Worm (Caenorhabditis elegans): Measurements from ENCODE around the gene hcp-3.

Gene hcp-3

ce11 chrIII:9629855-9630254 lies 13.6 kb upstream of the hcp-3 start, which contains the start of gene rpac-19 (continued):
- peak; percentile 47 for TF ChIP-seq lin-13 (GFP tag; optimal IDR thresholded peaks at IDR 0.05)
- no peak for TF ChIP-seq snpc-1.2 (GFP tag; IDR thresholded peaks at IDR 0.05)
- TF ChIP-seq vab-7 (GFP tag; IDR thresholded peaks at IDR 0.05) = 0 out of 2 replicates have a peak, but pooled peaks have one; percentile 37
- no peak for TF ChIP-seq nhr-237 (tag; optimal IDR thresholded peaks at IDR 0.05)
- peak; percentile 12 for TF ChIP-seq pqm-1 (tag; optimal IDR thresholded peaks at IDR 0.05)
- TF ChIP-seq lin-15B (tag; optimal IDR thresholded peaks at IDR 0.05) = no peak
- TF ChIP-seq pha-4 (GFP tag; IDR thresholded peaks at IDR 0.05) = peak; percentile 81
- TF ChIP-seq pha-4 (tag; optimal IDR thresholded peaks at IDR 0.05) = no peak
- TF ChIP-seq F44E2.7 (GFP tag; IDR thresholded peaks at IDR 0.05) = no peak
- peak; percentile 24 for TF ChIP-seq nhr-77 (tag; optimal IDR thresholded peaks at IDR 0.05)
- no peak for TF ChIP-seq tag-97 (GFP tag; IDR thresholded peaks at IDR 0.05)

- TF ChIP-seq nhr-11 (tag; optimal IDR thresholded peaks at IDR 0.05) (no peak), T20F7.1 (GFP tag; optimal IDR thresholded peaks at IDR 0.05) (no peak), skn-1 (tag; optimal IDR thresholded peaks at IDR 0.05) (no peak), nhr-6 (tag; optimal IDR thresholded peaks at IDR 0.05) (no peak), nhr-42 (GFP tag; IDR thresholded peaks at IDR 0.05) (no peak), madf-9 (GFP tag; conservative IDR thresholded peaks at IDR 0.05) (no peak), nhr-48 (tag; optimal IDR thresholded peaks at IDR 0.05) (no peak), ces-1 (GFP tag; optimal IDR thresholded peaks at IDR 0.05) (no peak)
Measured at ce11 chrIII:9629054-9629453, 12.8 kb upstream of the hcp-3 start, which contains the start of gene tbg-1. Gene tbg-1 (minus strand): TSS chrIII:9629154.

ce11 chrIII:9626602-9627001 lies 10.3 kb upstream of the hcp-3 start:
- TF ChIP-seq ZK546.5 (tag; optimal IDR thresholded peaks at IDR 0.05) = no peak
- peak; percentile 31; the same call in 1 of the 2 replicates for TF ChIP-seq madf-9 (GFP tag; conservative IDR thresholded peaks at IDR 0.05)
- TF ChIP-seq hlh-11 (tag; optimal IDR thresholded peaks at IDR 0.05) = no peak
- 0 out of 2 replicates have a peak, but pooled peaks have one; percentile 24 for TF ChIP-seq hmg-1.1 (GFP tag; IDR thresholded peaks at IDR 0.05)
- no peak for TF ChIP-seq R02D3.7 (tag; optimal IDR thresholded peaks at IDR 0.05)
- 0 out of 2 replicates have a peak, but pooled peaks have one; percentile 24 for TF ChIP-seq tra-1 (GFP tag; IDR thresholded peaks at IDR 0.05)
- TF ChIP-seq cey-2 (tag; optimal IDR thresholded peaks at IDR 0.05; ENCODE audit: borderline replicate concordance, insufficient read depth) = no peak
- 0 out of 2 replicates have a peak, but pooled peaks have one; percentile 32 for TF ChIP-seq T26A8.4 (GFP tag; IDR thresholded peaks at IDR 0.05)
- 0 out of 2 replicates have a peak, but pooled peaks have one; percentile 26 for TF ChIP-seq lin-29 (GFP tag; IDR thresholded peaks at IDR 0.05)
- TF ChIP-seq nhr-76 (tag; optimal IDR thresholded peaks at IDR 0.05) = no peak
- no peak for TF ChIP-seq nhr-102 (tag; optimal IDR thresholded peaks at IDR 0.05)
- peak; percentile 25; the same call in 1 of the 2 replicates for TF ChIP-seq arid-1 (GFP tag; conservative IDR thresholded peaks at IDR 0.05)
- peak; percentile 17 for TF ChIP-seq aha-1 (tag)
- TF ChIP-seq dve-1 (tag; optimal IDR thresholded peaks at IDR 0.05; ENCODE audit: insufficient read depth) = no peak
- TF ChIP-seq mes-2 (tag; optimal IDR thresholded peaks at IDR 0.05; ENCODE audit: poor library complexity, severe bottlenecking) = peak; percentile 28
- TF ChIP-seq duxl-1 (tag; optimal IDR thresholded peaks at IDR 0.05; ENCODE audit: poor library complexity) = peak; percentile 58
- no peak for TF ChIP-seq saeg-2 (GFP tag; IDR thresholded peaks at IDR 0.05)
- TF ChIP-seq egl-27 (tag; optimal IDR thresholded peaks at IDR 0.05) = no peak
- peak; percentile 21; the same call in 1 of the 2 replicates for TF ChIP-seq Y48G9A.11 (GFP tag; IDR thresholded peaks at IDR 0.05)
- TF ChIP-seq ama-1 (optimal IDR thresholded peaks at IDR 0.05) = peak; percentile 23
- TF ChIP-seq ceh-28 (tag; optimal IDR thresholded peaks at IDR 0.05) = no peak
- no peak for TF ChIP-seq unc-62 (GFP tag; optimal IDR thresholded peaks at IDR 0.05 in 1 of 2)
- TF ChIP-seq unc-62 (tag; optimal IDR thresholded peaks at IDR 0.05) = no peak
- TF ChIP-seq egl-43 (GFP tag; IDR thresholded peaks at IDR 0.05) = 0 out of 2 replicates have a peak, but pooled peaks have one; percentile 35
